Fruit fly (Drosophila melanogaster) ovary, adult (tissue): ENCODE results near the gene CG13300.

Experiments
- CG17801 ChIP-seq: fragments of 200-800 bp; optimal IDR thresholded peaks from 2 replicates; lab custom pipeline; 2019; ENCODE audit warnings: missing biosample characterization, mild to moderate bottlenecking, missing genetic modification characterization, moderate library complexity; ENCODE audit not compliant: partially characterized antibody

CG13300 gene

dm6 chr3L:6349976-6350375, 2.2 kb downstream of the CG13300 start, which contains the start of gene Sfp65A:
Gene Sfp65A (plus strand): TSS chr3L:6350276.
- TF ChIP-seq CG17801 (GFP tag; lab: Kevin White, UChicago), result no peak

dm6 chr3L:6348433-6348832, 3.8 kb downstream of the CG13300 start:
- no peak for TF ChIP-seq CG17801 (GFP tag; lab: Kevin White, UChicago)

dm6 chr3L:6344243-6344642, 7.9 kb downstream of the CG13300 start:
- TF ChIP-seq CG17801 (GFP tag; lab: Kevin White, UChicago), result no peak

- TF ChIP-seq CG17801 (GFP tag; lab: Kevin White, UChicago), result no peak
These were observed 9.9 kb downstream of the CG13300 start for dm6 chr3L:6342253-6342652.

dm6 chr3L:6338306-6338705, 13.9 kb downstream of the CG13300 start:
- TF ChIP-seq CG17801 (GFP tag; lab: Kevin White, UChicago), result no peak

dm6 chr3L:6336248-6336858, 15.8 kb downstream of the CG13300 start:
- no peak for TF ChIP-seq CG17801 (GFP tag; lab: Kevin White, UChicago)

dm6 chr3L:6331399-6332111, 20.6 kb downstream of the CG13300 start:
- TF ChIP-seq CG17801 (GFP tag; lab: Kevin White, UChicago), result no peak

- no peak for TF ChIP-seq CG17801 (GFP tag; lab: Kevin White, UChicago)
These were observed 24.9 kb downstream of the CG13300 start, which contains the start of gene Or65c for dm6 chr3L:6327308-6327707. Gene Or65c (plus strand): TSS chr3L:6327608.

dm6 chr3L:6325312-6325711, 26.9 kb downstream of the CG13300 start, which contains the start of gene Or65b:
Gene Or65b (plus strand): TSS chr3L:6325612.
- no peak for TF ChIP-seq CG17801 (GFP tag; lab: Kevin White, UChicago)

- TF ChIP-seq CG17801 (GFP tag; lab: Kevin White, UChicago), result no peak
These were observed 29.5 kb downstream of the CG13300 start for dm6 chr3L:6322680-6323079.

- no peak for TF ChIP-seq CG17801 (GFP tag; lab: Kevin White, UChicago)
These were observed 31.9 kb downstream of the CG13300 start, which contains the start of gene Or65a for dm6 chr3L:6320311-6320710. Gene Or65a (plus strand): TSS chr3L:6320611.

dm6 chr3L:6317494-6317893, 34.7 kb downstream of the CG13300 start:
- TF ChIP-seq CG17801 (GFP tag; lab: Kevin White, UChicago), result no peak

- TF ChIP-seq CG17801 (GFP tag; lab: Kevin White, UChicago), result no peak
These were observed 36.5 kb downstream of the CG13300 start for dm6 chr3L:6315693-6316092.

- TF ChIP-seq CG17801 (GFP tag; lab: Kevin White, UChicago), result no peak
These were observed 40.1 kb downstream of the CG13300 start for dm6 chr3L:6312029-6312623.

- TF ChIP-seq CG17801 (GFP tag; lab: Kevin White, UChicago), result no peak
These were observed 41.7 kb downstream of the CG13300 start for dm6 chr3L:6310489-6310888.
